Worm (Caenorhabditis elegans) whole organism, L4 larva: ENCODE data around the gene nhr-176.

Source experiments
- R02D3.7 ChIP-seq: fragments of 150-350 bp; sonication (generic microtip); optimal IDR thresholded peaks from 3 replicates; lab custom pipeline; 2014; ENCODE audit warnings: missing biosample characterization, missing genetic modification characterization
- aly-2 ChIP-seq: sonication (generic microtip); optimal IDR thresholded peaks from 2 replicates; lab custom pipeline; 2018; ENCODE audit warnings: missing biosample characterization, missing genetic modification characterization
- arid-1 ChIP-seq: fragments of 200-800 bp; sonication (Bioruptor generic); conservative IDR thresholded peaks from 2 replicates; pipeline ENCODE4 v1.3.6; 2022; ENCODE audit warnings: missing genetic modification reagents, missing genetic modification characterization, missing compliant biosample characterization
- ceh-20 ChIP-seq: fragments of 200-800 bp; sonication (Bioruptor generic); IDR thresholded peaks from 2 replicates; pipeline ENCODE4 v1.3.6; 2022; ENCODE audit warnings: missing genetic modification reagents, missing genetic modification characterization, missing compliant biosample characterization
- lir-3 ChIP-seq: sonication (generic microtip); optimal IDR thresholded peaks from 2 replicates; lab custom pipeline; 2016; ENCODE audit warnings: mild to moderate bottlenecking, missing genetic modification characterization, missing compliant biosample characterization
- mdl-1 ChIP-seq, 2 experiments: fragments of 150-350 bp in 1 of 2; sonication (generic microtip) in 1 of 2; optimal IDR thresholded peaks; 2 replicates each; lab custom pipeline; 2014 to 2017; ENCODE audit warnings: missing biosample characterization in 2 of 2, missing genetic modification characterization in 2 of 2
- nhr-77 ChIP-seq: fragments of 150-350 bp; optimal IDR thresholded peaks from 2 replicates; lab custom pipeline; 2014; ENCODE audit warnings: missing biosample characterization, missing genetic modification characterization
- skn-1 ChIP-seq: fragments of 150-350 bp; optimal IDR thresholded peaks from 2 replicates; lab custom pipeline; 2014; ENCODE audit warnings: missing biosample characterization, missing genetic modification characterization

ce11 chrV:16053373-16053772, 17.8 kb upstream of the nhr-176 start, which contains the start of gene F14H3.3:
- TF ChIP-seq aly-2 (tag; lab: Kevin White, UChicago) (no peak), mdl-1 (tag; optimal IDR thresholded peaks at IDR 0.05; lab: Kevin White, UChicago) (no peak), skn-1 (tag; lab: Kevin White, UChicago) (no peak), R02D3.7 (no peak), nhr-77 (no peak), lir-3 (tag; lab: Kevin White, UChicago) (no peak), arid-1 (GFP tag; lab: Robert Waterston, UW) (no peak), ceh-20 (GFP tag; lab: Robert Waterston, UW) (no peak)
